Worm (Caenorhabditis elegans): ENCODE data around the gene vit-2.

DNA sequence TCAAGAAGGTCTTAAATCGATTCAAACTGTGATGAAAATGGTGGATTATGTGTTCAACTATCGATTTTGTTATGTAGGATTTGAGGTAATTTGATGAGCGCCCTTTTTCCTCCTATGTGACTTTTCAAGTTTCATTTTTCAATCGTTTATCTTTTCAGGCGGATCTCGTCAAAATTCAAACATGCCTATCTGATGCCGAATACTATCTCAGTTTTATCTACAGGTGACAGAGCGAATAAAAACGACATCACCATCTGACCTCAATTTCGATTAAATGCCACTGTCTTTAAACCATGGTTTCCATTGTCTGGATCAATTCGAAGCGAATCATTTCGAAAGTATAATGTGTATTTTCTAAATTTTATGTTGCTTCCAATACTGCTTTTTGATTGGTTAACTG is 39.1 kb upstream of the vit-2 start:
- TF ChIP-seq ztf-23 (GFP tag; IDR thresholded peaks at IDR 0.05) (no peak), tab-1 (GFP tag; IDR thresholded peaks at IDR 0.05) (no peak)

All from whole organism, midembryonic.